Worm (Caenorhabditis elegans) whole organism, L4 larva: ENCODE measurements around the gene acs-7.

ENCODE experiments used
- F10B5.3 ChIP-seq: sonication (generic microtip); optimal IDR thresholded peaks from 2 replicates; lab custom pipeline; 2016; ENCODE audit warnings: mild to moderate bottlenecking, missing genetic modification characterization, missing compliant biosample characterization
- F37D6.2 ChIP-seq: sonication (generic microtip); optimal IDR thresholded peaks from 2 replicates; lab custom pipeline; 2016; ENCODE audit warnings: mild to moderate bottlenecking, missing genetic modification characterization, missing compliant biosample characterization
- F44E2.7 ChIP-seq: fragments of 200-800 bp; sonication (Bioruptor generic); IDR thresholded peaks from 2 replicates; pipeline ENCODE4 v2.1.2; 2022; ENCODE audit warnings: missing genetic modification characterization, missing compliant biosample characterization
- R02D3.7 ChIP-seq: fragments of 150-350 bp; sonication (generic microtip); optimal IDR thresholded peaks from 3 replicates; lab custom pipeline; 2014; ENCODE audit warnings: missing biosample characterization, missing genetic modification characterization
- T26A8.4 ChIP-seq: fragments of 200-800 bp; sonication (Bioruptor generic); IDR thresholded peaks from 2 replicates; pipeline ENCODE4 v1.3.6; 2022; ENCODE audit warnings: missing genetic modification characterization, missing compliant biosample characterization
- Y105C5A.15 ChIP-seq: fragments of 200-800 bp; sonication (Bioruptor generic); IDR thresholded peaks from 2 replicates; pipeline ENCODE4 v1.3.6; 2022; ENCODE audit warnings: missing genetic modification characterization, missing compliant biosample characterization
- Y75B8A.6 ChIP-seq: fragments of 200-800 bp; sonication (Bioruptor generic); IDR thresholded peaks from 2 replicates; pipeline ENCODE4 v1.3.6; 2022; ENCODE audit warnings: missing genetic modification reagents, missing genetic modification characterization, missing compliant biosample characterization
- ZK546.5 ChIP-seq, 2 experiments: sonication (generic microtip); optimal IDR thresholded peaks; 2 replicates each; lab custom pipeline; 2017; ENCODE audit warnings: missing biosample characterization in 2 of 2, missing genetic modification characterization in 2 of 2
- aly-2 ChIP-seq: sonication (generic microtip); optimal IDR thresholded peaks from 2 replicates; lab custom pipeline; 2018; ENCODE audit warnings: missing biosample characterization, missing genetic modification characterization
- attf-4 ChIP-seq: sonication (generic microtip); optimal IDR thresholded peaks from 3 replicates; lab custom pipeline; 2017; ENCODE audit warnings: missing biosample characterization, missing genetic modification characterization
- ceh-32 ChIP-seq: sonication (generic microtip); optimal IDR thresholded peaks from 2 replicates; lab custom pipeline; 2016; ENCODE audit warnings: mild to moderate bottlenecking, missing genetic modification characterization, missing compliant biosample characterization; ENCODE audit not compliant: poor library complexity
- ctbp-1 ChIP-seq: fragments of 200-800 bp; sonication (Bioruptor generic); IDR thresholded peaks from 2 replicates; pipeline ENCODE4 v1.3.6; 2022; ENCODE audit warnings: missing genetic modification reagents, missing genetic modification characterization, missing compliant biosample characterization
- daf-12 ChIP-seq: fragments of 150-350 bp; optimal IDR thresholded peaks from 2 replicates; lab custom pipeline; 2014; ENCODE audit warnings: missing biosample characterization, missing genetic modification reagents, missing genetic modification characterization
- daf-16 ChIP-seq, 3 experiments: sonication (generic microtip); optimal IDR thresholded peaks; 2 replicates each; lab custom pipeline; 2016 to 2017; ENCODE audit warnings: missing genetic modification characterization in 3 of 3, missing genetic modification reagents in 3 of 3, mild to moderate bottlenecking in 2 of 3, missing compliant biosample characterization in 2 of 3, missing biosample characterization in 1 of 3, moderate library complexity in 1 of 3
- dmd-9 ChIP-seq: fragments of 200-800 bp; sonication (Bioruptor generic); IDR thresholded peaks from 2 replicates; pipeline ENCODE4 v1.3.6; 2022; ENCODE audit warnings: missing genetic modification reagents, missing genetic modification characterization, missing compliant biosample characterization
- dpl-1 ChIP-seq: fragments of 150-350 bp; optimal IDR thresholded peaks from 2 replicates; lab custom pipeline; 2014; ENCODE audit warnings: missing biosample characterization, missing genetic modification reagents, missing genetic modification characterization
- dve-1 ChIP-seq: sonication (generic microtip); optimal IDR thresholded peaks from 2 replicates; lab custom pipeline; 2017; ENCODE audit warnings: antibody characterized with exemption, mild to moderate bottlenecking, missing genetic modification characterization, missing compliant biosample characterization; ENCODE audit not compliant: insufficient read depth
- egl-27 ChIP-seq: sonication (generic microtip); optimal IDR thresholded peaks from 3 replicates; lab custom pipeline; 2017; ENCODE audit warnings: missing biosample characterization, missing genetic modification reagents, missing genetic modification characterization
- egl-43 ChIP-seq: fragments of 200-800 bp; sonication (Bioruptor generic); IDR thresholded peaks from 2 replicates; pipeline ENCODE4 v1.3.6; 2022; ENCODE audit warnings: missing genetic modification reagents, missing genetic modification characterization, missing compliant biosample characterization
- fos-1 ChIP-seq: fragments of 150-350 bp; optimal IDR thresholded peaks from 2 replicates; lab custom pipeline; 2014; ENCODE audit warnings: missing biosample characterization, missing genetic modification characterization
- hif-1 ChIP-seq, 2 experiments: sonication (generic microtip); optimal IDR thresholded peaks; 2 replicates each; lab custom pipeline; 2016 to 2017; ENCODE audit warnings: missing compliant biosample characterization in 2 of 2, missing genetic modification characterization in 2 of 2, missing genetic modification reagents in 2 of 2, missing genotype in 2 of 2, mild to moderate bottlenecking in 1 of 2
- hmg-1.1 ChIP-seq: fragments of 200-800 bp; sonication (Bioruptor generic); IDR thresholded peaks from 2 replicates; pipeline ENCODE4 v1.3.6; 2022; ENCODE audit warnings: missing genetic modification reagents, missing genetic modification characterization, missing compliant biosample characterization
- lim-7 ChIP-seq: fragments of 200-800 bp; sonication (Bioruptor generic); IDR thresholded peaks from 2 replicates; pipeline ENCODE4 v1.3.6; 2022; ENCODE audit warnings: missing genetic modification characterization, missing compliant biosample characterization
- lsy-2 ChIP-seq, 2 experiments: fragments of 150-350 bp in 1 of 2; sonication (generic microtip) in 1 of 2; optimal IDR thresholded peaks; 2 replicates each; lab custom pipeline; 2014 to 2017; ENCODE audit warnings: missing biosample characterization in 2 of 2, missing genetic modification characterization in 2 of 2
- madf-9 ChIP-seq: fragments of 200-800 bp; sonication (Bioruptor generic); conservative IDR thresholded peaks from 2 replicates; pipeline ENCODE4 v1.3.6; 2022; ENCODE audit warnings: missing genetic modification reagents, missing genetic modification characterization, missing compliant biosample characterization
- mep-1 ChIP-seq: fragments of 150-350 bp; sonication (generic microtip); optimal IDR thresholded peaks from 3 replicates; lab custom pipeline; 2014; ENCODE audit warnings: missing biosample characterization, missing genetic modification characterization
- mes-2 ChIP-seq: sonication (generic microtip); optimal IDR thresholded peaks from 2 replicates; lab custom pipeline; 2016; ENCODE audit warnings: missing genotype, mild to moderate bottlenecking, missing genetic modification characterization, missing compliant biosample characterization; ENCODE audit not compliant: poor library complexity, severe bottlenecking
- mxl-2 ChIP-seq: fragments of 200-800 bp; sonication (Bioruptor generic); conservative IDR thresholded peaks from 2 replicates; pipeline ENCODE4 v1.3.6; 2022; ENCODE audit warnings: missing genetic modification reagents, missing genetic modification characterization, missing compliant biosample characterization
- mxl-3 ChIP-seq: fragments of 200-800 bp; sonication (Bioruptor generic); optimal IDR thresholded peaks from 2 replicates; lab custom pipeline; 2018; ENCODE audit warnings: mild to moderate bottlenecking, missing genetic modification characterization, missing compliant biosample characterization
- nhr-102 ChIP-seq: sonication (generic microtip); optimal IDR thresholded peaks from 2 replicates; lab custom pipeline; 2016; ENCODE audit warnings: mild to moderate bottlenecking, missing genetic modification characterization, moderate library complexity, missing compliant biosample characterization
- nhr-111 ChIP-seq: fragments of 200-800 bp; sonication (Bioruptor generic); optimal IDR thresholded peaks from 2 replicates; lab custom pipeline; 2018; ENCODE audit warnings: mild to moderate bottlenecking, missing genetic modification characterization, missing compliant biosample characterization
- nhr-237 ChIP-seq: sonication (generic microtip); optimal IDR thresholded peaks from 2 replicates; lab custom pipeline; 2017; ENCODE audit warnings: missing biosample characterization, missing genetic modification characterization
- nhr-42 ChIP-seq: fragments of 200-800 bp; sonication (Bioruptor generic); IDR thresholded peaks from 2 replicates; pipeline ENCODE4 v1.3.6; 2022; ENCODE audit warnings: missing genetic modification characterization, missing compliant biosample characterization
- nhr-48 ChIP-seq: sonication (generic microtip); optimal IDR thresholded peaks from 2 replicates; lab custom pipeline; 2016; ENCODE audit warnings: mild to moderate bottlenecking, missing genetic modification characterization, missing compliant biosample characterization
- nhr-76 ChIP-seq: fragments of 150-350 bp; optimal IDR thresholded peaks from 2 replicates; lab custom pipeline; 2014; ENCODE audit warnings: missing biosample characterization, missing genetic modification characterization
- pqm-1 ChIP-seq: sonication (generic microtip); optimal IDR thresholded peaks from 2 replicates; lab custom pipeline; 2017; ENCODE audit warnings: missing biosample characterization, missing genetic modification characterization
- saeg-2 ChIP-seq: fragments of 200-800 bp; sonication (Bioruptor generic); IDR thresholded peaks from 2 replicates; pipeline ENCODE4 v1.3.6; 2022; ENCODE audit warnings: missing genetic modification reagents, missing genetic modification characterization, missing compliant biosample characterization
- sdz-12 ChIP-seq: fragments of 200-800 bp; sonication (Bioruptor generic); optimal IDR thresholded peaks from 2 replicates; lab custom pipeline; 2018; ENCODE audit warnings: mild to moderate bottlenecking, missing genetic modification characterization, missing compliant biosample characterization
- set-16 ChIP-seq: fragments of 200-800 bp; sonication (Bioruptor generic); IDR thresholded peaks from 2 replicates; pipeline ENCODE4 v1.3.6; 2022; ENCODE audit warnings: missing genetic modification reagents, missing genetic modification characterization, missing compliant biosample characterization
- skn-1 ChIP-seq: fragments of 150-350 bp; optimal IDR thresholded peaks from 2 replicates; lab custom pipeline; 2014; ENCODE audit warnings: missing biosample characterization, missing genetic modification characterization
- snpc-1.2 ChIP-seq: fragments of 200-800 bp; sonication (Bioruptor generic); IDR thresholded peaks from 2 replicates; pipeline ENCODE4 v1.3.6; 2022; ENCODE audit warnings: missing genetic modification reagents, missing genetic modification characterization, missing compliant biosample characterization
- spr-1 ChIP-seq: sonication (generic microtip); optimal IDR thresholded peaks from 2 replicates; lab custom pipeline; 2016; ENCODE audit warnings: mild to moderate bottlenecking, missing genetic modification characterization, missing compliant biosample characterization
- spr-3 ChIP-seq: fragments of 200-800 bp; sonication (Bioruptor generic); optimal IDR thresholded peaks from 2 replicates; lab custom pipeline; 2018; ENCODE audit warnings: mild to moderate bottlenecking, missing genetic modification characterization, missing compliant biosample characterization
- unc-39 ChIP-seq: sonication (generic microtip); optimal IDR thresholded peaks from 2 replicates; lab custom pipeline; 2017; ENCODE audit warnings: missing biosample characterization, missing genetic modification characterization
- unc-62 ChIP-seq, 3 experiments: fragments of 150-350 bp in 1 of 3; sonication (generic microtip); optimal IDR thresholded peaks in 2 of 3; peaks in 1 of 3; 1 replicate in 1 of 3; 2 replicates in 2 of 3; lab custom pipeline; 2014 to 2017; ENCODE audit warnings: missing biosample characterization in 3 of 3, missing genetic modification characterization in 3 of 3, missing genetic modification reagents in 3 of 3, missing genotype in 1 of 3
- vab-7 ChIP-seq: fragments of 200-800 bp; sonication (Bioruptor generic); IDR thresholded peaks from 2 replicates; pipeline ENCODE4 v1.3.6; 2022; ENCODE audit warnings: missing genetic modification reagents, missing genetic modification characterization, missing compliant biosample characterization
- zag-1 ChIP-seq: fragments of 150-350 bp; optimal IDR thresholded peaks from 2 replicates; lab custom pipeline; 2014; ENCODE audit warnings: missing biosample characterization, missing genetic modification characterization
- zfp-2 ChIP-seq: sonication (generic microtip); optimal IDR thresholded peaks from 2 replicates; lab custom pipeline; 2016; ENCODE audit warnings: mild to moderate bottlenecking, missing genetic modification characterization, missing compliant biosample characterization
- zip-11 ChIP-seq: fragments of 200-800 bp; sonication (Bioruptor generic); IDR thresholded peaks from 2 replicates; pipeline ENCODE4 v1.3.6; 2022; ENCODE audit warnings: missing genetic modification characterization, missing compliant biosample characterization
- ztf-7 ChIP-seq: fragments of 150-350 bp; optimal IDR thresholded peaks from 2 replicates; lab custom pipeline; 2014; ENCODE audit warnings: missing biosample characterization, missing genetic modification characterization

acs-7 gene

ce11 chrII:9282787-9283186 lies 9.0 kb upstream of the acs-7 start (continued):
- TF ChIP-seq dve-1 (tag; lab: Kevin White, UChicago) (peak; percentile 87), zag-1 (tag; lab: Kevin White, UChicago) (no peak), saeg-2 (GFP tag; lab: Robert Waterston, UW) (0 out of 2 replicates have a peak, but pooled peaks have one; percentile 51), mep-1 (peak; percentile 95), ctbp-1 (GFP tag; lab: Robert Waterston, UW) (peak; percentile 89), mes-2 (tag; lab: Kevin White, UChicago) (peak; percentile 83), nhr-76 (tag; lab: Kevin White, UChicago) (no peak), dpl-1 (GFP tag; lab: Kevin White, UChicago) (peak; percentile 62), nhr-111 (no peak), sdz-12 (no peak), skn-1 (tag; lab: Kevin White, UChicago) (no peak), aly-2 (tag; lab: Kevin White, UChicago) (no peak), mxl-2 (GFP tag; lab: Robert Waterston, UW) (no peak), mxl-3 (peak; percentile 93), set-16 (peak; percentile 51), F10B5.3 (tag; lab: Kevin White, UChicago) (peak; percentile 43), nhr-237 (peak; percentile 39), lim-7 (no peak), nhr-48 (tag; lab: Kevin White, UChicago) (peak; percentile 81), ztf-7 (tag; lab: Kevin White, UChicago) (peak; percentile 66), dmd-9 (no peak), vab-7 (GFP tag; lab: Robert Waterston, UW) (no peak), nhr-102 (tag; lab: Kevin White, UChicago) (peak; percentile 59), spr-3 (GFP tag; lab: Kevin White, UChicago) (no peak), unc-62 (GFP tag; optimal IDR thresholded peaks at IDR 0.05 in 1 of 2; lab: Kevin White, UChicago) (peak in 1 of 2 experiments; percentile 98), unc-62 (tag; optimal IDR thresholded peaks at IDR 0.05; lab: Kevin White, UChicago) (no peak), ceh-32 (tag; lab: Kevin White, UChicago) (no peak), madf-9 (GFP tag; lab: Robert Waterston, UW) (0 out of 2 replicates have a peak, but pooled peaks have one; percentile 23), fos-1 (tag; lab: Kevin White, UChicago) (peak; percentile 35), Y75B8A.6 (0 out of 2 replicates have a peak, but pooled peaks have one; percentile 21), spr-1 (tag; lab: Kevin White, UChicago) (peak; percentile 86), nhr-42 (peak; percentile 81; the same call in 1 of the 2 replicates), F37D6.2 (tag; lab: Kevin White, UChicago) (peak; percentile 80), egl-43 (GFP tag; lab: Robert Waterston, UW) (peak; percentile 82), F44E2.7 (GFP tag; lab: Robert Waterston, UW) (0 out of 2 replicates have a peak, but pooled peaks have one; percentile 27), egl-27 (no peak), daf-12 (no peak), T26A8.4 (GFP tag; lab: Robert Waterston, UW) (peak; percentile 79), Y105C5A.15 (no peak), daf-16 (GFP tag; optimal IDR thresholded peaks at IDR 0.05; lab: Kevin White, UChicago) (peak; percentile 64), daf-16 (tag; optimal IDR thresholded peaks at IDR 0.05; lab: Kevin White, UChicago) (peak; percentile 76), hmg-1.1 (GFP tag; lab: Robert Waterston, UW) (peak; percentile 93), lsy-2 (tag; optimal IDR thresholded peaks at IDR 0.05; lab: Kevin White, UChicago) (peak; percentile 87 to 94), ZK546.5 (tag; optimal IDR thresholded peaks at IDR 0.05; lab: Kevin White, UChicago) (no peak), attf-4 (tag; lab: Kevin White, UChicago) (peak; percentile 48), zfp-2 (tag; lab: Kevin White, UChicago) (no peak), unc-39 (tag; lab: Kevin White, UChicago) (no peak), pqm-1 (tag; lab: Kevin White, UChicago) (peak; percentile 94), snpc-1.2 (GFP tag; lab: Robert Waterston, UW) (no peak), zip-11 (GFP tag; lab: Robert Waterston, UW) (0 out of 2 replicates have a peak, but pooled peaks have one; percentile 19), hif-1 (tag; optimal IDR thresholded peaks at IDR 0.05; lab: Kevin White, UChicago) (peak; percentile 46 to 86), R02D3.7 (tag; lab: Kevin White, UChicago) (no peak)
